Worm (Caenorhabditis elegans) whole organism, young adult: ENCODE measurements around the gene C28H8.3.

Experiments used
- B0261.1 ChIP-seq: sonication (generic microtip); optimal IDR thresholded peaks from 2 replicates; lab custom pipeline; 2016; ENCODE audit warnings: mild to moderate bottlenecking, missing genetic modification characterization, moderate library complexity, missing compliant biosample characterization
- B0336.3 ChIP-seq: fragments of 200-800 bp; sonication (Bioruptor generic); IDR thresholded peaks from 2 replicates; pipeline ENCODE4 v1.3.6; 2022; ENCODE audit warnings: missing genetic modification characterization, missing compliant biosample characterization
- C06A6.2 ChIP-seq: fragments of 200-800 bp; sonication (Bioruptor generic); conservative IDR thresholded peaks from 2 replicates; pipeline ENCODE4 v1.3.6; 2022; ENCODE audit warnings: missing genetic modification characterization, missing compliant biosample characterization
- F37B4.10 ChIP-seq: fragments of 200-800 bp; sonication (Bioruptor generic); IDR thresholded peaks from 2 replicates; pipeline ENCODE4 v1.3.6; 2022; ENCODE audit warnings: missing genetic modification characterization, missing compliant biosample characterization
- F57A8.1 ChIP-seq: fragments of 200-800 bp; sonication (Bioruptor generic); optimal IDR thresholded peaks from 2 replicates; lab custom pipeline; 2018; ENCODE audit warnings: mild to moderate bottlenecking, missing genetic modification characterization, moderate library complexity, missing compliant biosample characterization
- F57C9.4 ChIP-seq: sonication (generic microtip); optimal IDR thresholded peaks from 2 replicates; lab custom pipeline; 2017; ENCODE audit warnings: mild to moderate bottlenecking, missing genetic modification characterization, missing compliant biosample characterization
- Y53F4B.3 ChIP-seq: fragments of 200-800 bp; sonication (Bioruptor generic); IDR thresholded peaks from 2 replicates; pipeline ENCODE4 v1.3.6; 2022; ENCODE audit warnings: missing genetic modification reagents, missing genetic modification characterization, missing compliant biosample characterization
- Y95B8A.8 ChIP-seq: fragments of 200-800 bp; sonication (Bioruptor generic); IDR thresholded peaks from 2 replicates; pipeline ENCODE4 v1.3.6; 2022; ENCODE audit warnings: missing genetic modification reagents, missing genetic modification characterization, missing compliant biosample characterization
- ZK185.1 ChIP-seq: sonication (generic microtip); optimal IDR thresholded peaks from 2 replicates; lab custom pipeline; 2016; ENCODE audit warnings: mild to moderate bottlenecking, missing genetic modification characterization, missing compliant biosample characterization; ENCODE audit not compliant: poor library complexity, severe bottlenecking
- aptf-2 ChIP-seq: fragments of 200-800 bp; sonication (Bioruptor generic); conservative IDR thresholded peaks from 2 replicates; pipeline ENCODE4 v1.3.6; 2022; ENCODE audit warnings: missing genetic modification reagents, missing genetic modification characterization, missing compliant biosample characterization
- athp-1 ChIP-seq: sonication (generic microtip); optimal IDR thresholded peaks from 2 replicates; lab custom pipeline; 2017; ENCODE audit warnings: mild to moderate bottlenecking, missing genetic modification characterization, missing compliant biosample characterization
- attf-3 ChIP-seq: fragments of 200-800 bp; sonication (Bioruptor generic); conservative IDR thresholded peaks from 2 replicates; pipeline ENCODE4 v1.3.6; 2022; ENCODE audit warnings: missing genetic modification reagents, missing genetic modification characterization, missing compliant biosample characterization
- attf-5 ChIP-seq: fragments of 200-800 bp; sonication (Bioruptor generic); optimal IDR thresholded peaks from 2 replicates; lab custom pipeline; 2018; ENCODE audit warnings: mild to moderate bottlenecking, missing genetic modification characterization, missing compliant biosample characterization
- bed-1 ChIP-seq: fragments of 200-800 bp; sonication (Bioruptor generic); IDR thresholded peaks from 2 replicates; pipeline ENCODE4 v1.3.6; 2022; ENCODE audit warnings: missing genetic modification reagents, missing genetic modification characterization, missing compliant biosample characterization
- bed-2 ChIP-seq: fragments of 200-800 bp; sonication (Bioruptor generic); IDR thresholded peaks from 2 replicates; pipeline ENCODE4 v1.3.6; 2022; ENCODE audit warnings: missing genetic modification reagents, missing genetic modification characterization, missing compliant biosample characterization
- cebp-1 ChIP-seq, 2 experiments: fragments of 200-800 bp in 1 of 2; sonication (Bioruptor generic) in 1 of 2; sonication (generic microtip) in 1 of 2; IDR thresholded peaks in 1 of 2; optimal IDR thresholded peaks in 1 of 2; 2 replicates each; pipeline versions ENCODE4 v1.3.6 to Lab custom; 2017 to 2022; ENCODE audit warnings: missing compliant biosample characterization in 2 of 2, missing genetic modification characterization in 2 of 2, mild to moderate bottlenecking in 1 of 2, missing genetic modification reagents in 1 of 2, moderate library complexity in 1 of 2
- ceh-40 ChIP-seq: fragments of 200-800 bp; sonication (Bioruptor generic); IDR thresholded peaks from 2 replicates; pipeline ENCODE4 v1.3.6; 2022; ENCODE audit warnings: missing genetic modification characterization, missing compliant biosample characterization
- ceh-58 ChIP-seq: fragments of 200-800 bp; sonication (Bioruptor generic); IDR thresholded peaks from 2 replicates; pipeline ENCODE4 v1.3.6; 2022; ENCODE audit warnings: missing genetic modification characterization, missing compliant biosample characterization
- dox-1 ChIP-seq: fragments of 200-800 bp; sonication (Bioruptor generic); IDR thresholded peaks from 2 replicates; pipeline ENCODE4 v1.3.6; 2022; ENCODE audit warnings: missing genetic modification reagents, missing genetic modification characterization, missing compliant biosample characterization
- dpl-1 ChIP-seq: fragments of 150-350 bp; optimal IDR thresholded peaks from 2 replicates; lab custom pipeline; 2014; ENCODE audit warnings: missing biosample characterization, missing genetic modification reagents, missing genetic modification characterization
- egrh-3 ChIP-seq: fragments of 200-800 bp; sonication (Bioruptor generic); IDR thresholded peaks from 2 replicates; pipeline ENCODE4 v1.3.6; 2022; ENCODE audit warnings: missing genetic modification reagents, missing genetic modification characterization, missing compliant biosample characterization
- ets-4 ChIP-seq: fragments of 200-800 bp; sonication (Bioruptor generic); optimal IDR thresholded peaks from 2 replicates; lab custom pipeline; 2018; ENCODE audit warnings: mild to moderate bottlenecking, missing genetic modification characterization, missing compliant biosample characterization
- fkh-3 ChIP-seq: sonication (generic microtip); optimal IDR thresholded peaks from 2 replicates; lab custom pipeline; 2016; ENCODE audit warnings: mild to moderate bottlenecking, missing genetic modification characterization, missing compliant biosample characterization
- hlh-26 ChIP-seq: fragments of 200-800 bp; sonication (Bioruptor generic); conservative IDR thresholded peaks from 2 replicates; pipeline ENCODE4 v1.3.6; 2022; ENCODE audit warnings: missing genetic modification reagents, missing genetic modification characterization, missing compliant biosample characterization
- hmg-20 ChIP-seq: fragments of 200-800 bp; sonication (Bioruptor generic); IDR thresholded peaks from 2 replicates; pipeline ENCODE4 v1.3.6; 2022; ENCODE audit warnings: missing genetic modification reagents, missing genetic modification characterization, missing compliant biosample characterization
- hrde-1 ChIP-seq: sonication (generic microtip); optimal IDR thresholded peaks from 2 replicates; lab custom pipeline; 2016; ENCODE audit warnings: missing genetic modification characterization, mild to moderate bottlenecking, missing compliant biosample characterization, moderate library complexity, missing genotype, missing genetic modification reagents, borderline replicate concordance
- lag-1 ChIP-seq: fragments of 200-800 bp; sonication (Bioruptor generic); IDR thresholded peaks from 2 replicates; pipeline ENCODE4 v1.3.6; 2022; ENCODE audit warnings: missing genetic modification reagents, missing genetic modification characterization, missing compliant biosample characterization
- lin-26 ChIP-seq: fragments of 200-800 bp; sonication (Bioruptor generic); IDR thresholded peaks from 2 replicates; pipeline ENCODE4 v1.3.6; 2022; ENCODE audit warnings: missing genetic modification reagents, missing genetic modification characterization, missing compliant biosample characterization
- mcd-1 ChIP-seq: fragments of 200-800 bp; sonication (Bioruptor generic); IDR thresholded peaks from 2 replicates; pipeline ENCODE4 v1.3.6; 2022; ENCODE audit warnings: missing genetic modification reagents, missing genetic modification characterization, missing compliant biosample characterization
- mes-4 ChIP-seq: sonication (generic microtip); optimal IDR thresholded peaks from 2 replicates; lab custom pipeline; 2016; ENCODE audit warnings: missing genotype, missing genetic modification characterization, missing compliant biosample characterization
- nfya-2 ChIP-seq: fragments of 200-800 bp; sonication (Bioruptor generic); IDR thresholded peaks from 2 replicates; pipeline ENCODE4 v1.3.6; 2022; ENCODE audit warnings: missing genetic modification reagents, missing genetic modification characterization, missing compliant biosample characterization
- nfyb-1 ChIP-seq: fragments of 200-800 bp; sonication (Bioruptor generic); IDR thresholded peaks from 2 replicates; pipeline ENCODE4 v1.3.6; 2022; ENCODE audit warnings: missing genetic modification reagents, missing genetic modification characterization, missing compliant biosample characterization
- nhr-179 ChIP-seq: sonication (generic microtip); optimal IDR thresholded peaks from 2 replicates; lab custom pipeline; 2016; ENCODE audit warnings: mild to moderate bottlenecking, missing genetic modification characterization, missing compliant biosample characterization
- nhr-80 ChIP-seq: sonication (generic microtip); optimal IDR thresholded peaks from 2 replicates; lab custom pipeline; 2016; ENCODE audit warnings: missing genetic modification characterization, missing compliant biosample characterization
- pha-4 ChIP-seq: fragments of 150-350 bp; sonication (generic microtip); optimal IDR thresholded peaks from 2 replicates; lab custom pipeline; 2014; ENCODE audit warnings: missing biosample characterization, missing genetic modification reagents, missing genetic modification characterization
- sea-2 ChIP-seq: fragments of 200-800 bp; sonication (Bioruptor generic); IDR thresholded peaks from 2 replicates; pipeline ENCODE4 v1.3.6; 2022; ENCODE audit warnings: missing genetic modification characterization, missing compliant biosample characterization
- tlf-1 ChIP-seq: fragments of 200-800 bp; sonication (Bioruptor generic); optimal IDR thresholded peaks from 2 replicates; lab custom pipeline; 2018; ENCODE audit warnings: mild to moderate bottlenecking, missing genetic modification characterization, missing compliant biosample characterization
- unc-62 ChIP-seq: fragments of 150-350 bp; optimal IDR thresholded peaks from 2 replicates; lab custom pipeline; 2014; ENCODE audit warnings: missing biosample characterization, missing genetic modification reagents, missing genetic modification characterization
- xnd-1 ChIP-seq: sonication (generic microtip); optimal IDR thresholded peaks from 2 replicates; lab custom pipeline; 2016; ENCODE audit warnings: missing genotype, missing genetic modification reagents, missing genetic modification characterization, missing compliant biosample characterization
- zfh-2 ChIP-seq: fragments of 200-800 bp; sonication (Bioruptor generic); conservative IDR thresholded peaks from 2 replicates; pipeline ENCODE4 v1.3.6; 2022; ENCODE audit warnings: missing genetic modification reagents, missing genetic modification characterization, missing compliant biosample characterization
- ztf-25 ChIP-seq: fragments of 200-800 bp; sonication (Bioruptor generic); IDR thresholded peaks from 2 replicates; pipeline ENCODE4 v1.3.6; 2022; ENCODE audit warnings: missing genetic modification reagents, missing genetic modification characterization, missing compliant biosample characterization
- ztf-3 ChIP-seq: fragments of 200-800 bp; sonication (Bioruptor generic); optimal IDR thresholded peaks from 2 replicates; lab custom pipeline; 2018; ENCODE audit warnings: mild to moderate bottlenecking, missing genetic modification characterization, missing compliant biosample characterization

The C28H8.3 gene

ce11 chrIII:5883517-5883916 is 25.0 kb upstream of the C28H8.3 start:
- no peak for TF ChIP-seq sea-2
- TF ChIP-seq athp-1 (tag; lab: Kevin White, UChicago) = no peak
- no peak for TF ChIP-seq attf-5 (GFP tag; lab: Kevin White, UChicago)
- no peak for TF ChIP-seq ztf-3 (GFP tag; lab: Kevin White, UChicago)
- TF ChIP-seq cebp-1 (GFP tag; IDR thresholded peaks at IDR 0.05; lab: Robert Waterston, UW) = no peak
- no peak for TF ChIP-seq cebp-1 (tag; optimal IDR thresholded peaks at IDR 0.05; lab: Kevin White, UChicago)
- no peak for TF ChIP-seq xnd-1 (tag; lab: Kevin White, UChicago)
- no peak for TF ChIP-seq lag-1
- no peak for TF ChIP-seq nfyb-1 (GFP tag; lab: Robert Waterston, UW)
- TF ChIP-seq hmg-20 (GFP tag; lab: Robert Waterston, UW) = no peak
- TF ChIP-seq tlf-1 = no peak
- no peak for TF ChIP-seq ztf-25 (GFP tag; lab: Robert Waterston, UW)
- no peak for TF ChIP-seq C06A6.2 (GFP tag; lab: Robert Waterston, UW)
- no peak for TF ChIP-seq F37B4.10 (GFP tag; lab: Robert Waterston, UW)
- no peak for TF ChIP-seq F57C9.4 (tag; lab: Kevin White, UChicago)
- no peak for TF ChIP-seq aptf-2 (GFP tag; lab: Robert Waterston, UW)
- no peak for TF ChIP-seq dox-1 (GFP tag; lab: Robert Waterston, UW)
- TF ChIP-seq hlh-26 (GFP tag; lab: Robert Waterston, UW) = no peak
- no peak for TF ChIP-seq fkh-3 (tag; lab: Kevin White, UChicago)

ce11 chrIII:5884007-5884406 is 24.5 kb upstream of the C28H8.3 start, which contains the start of gene C28H8.5:
Gene C28H8.5 (plus strand): TSS chrIII:5884307.
- TF ChIP-seq hrde-1 (tag; lab: Kevin White, UChicago) (no peak), Y95B8A.8 (GFP tag; lab: Robert Waterston, UW) (no peak), bed-2 (GFP tag; lab: Robert Waterston, UW) (no peak), xnd-1 (tag; lab: Kevin White, UChicago) (no peak), ZK185.1 (tag; lab: Kevin White, UChicago) (no peak), dpl-1 (GFP tag; lab: Kevin White, UChicago) (no peak), nhr-179 (tag; lab: Kevin White, UChicago) (no peak), lin-26 (no peak), ceh-40 (GFP tag; lab: Robert Waterston, UW) (no peak)

ce11 chrIII:5884459-5884858 is 24.0 kb upstream of the C28H8.3 start:
- TF ChIP-seq bed-1 (GFP tag; lab: Robert Waterston, UW) (no peak), ets-4 (no peak), B0261.1 (tag; lab: Kevin White, UChicago) (no peak), F57A8.1 (GFP tag; lab: Kevin White, UChicago) (no peak), zfh-2 (GFP tag; lab: Robert Waterston, UW) (no peak), tlf-1 (no peak), F57C9.4 (tag; lab: Kevin White, UChicago) (no peak), ceh-58 (GFP tag; lab: Robert Waterston, UW) (no peak), nhr-80 (tag; lab: Kevin White, UChicago) (no peak), attf-3 (GFP tag; lab: Robert Waterston, UW) (no peak), nfya-2 (GFP tag; lab: Robert Waterston, UW) (no peak), ceh-40 (GFP tag; lab: Robert Waterston, UW) (no peak), Y53F4B.3 (GFP tag; lab: Robert Waterston, UW) (no peak), B0336.3 (no peak), unc-62 (GFP tag; lab: Kevin White, UChicago) (no peak), mes-4 (tag; lab: Kevin White, UChicago) (no peak), mcd-1 (GFP tag; lab: Robert Waterston, UW) (no peak), pha-4 (tag; lab: Kevin White, UChicago) (no peak), C06A6.2 (GFP tag; lab: Robert Waterston, UW) (no peak), egrh-3 (no peak)
- TF ChIP-seq, all 124 proteins: peak for 0
